Worm (Caenorhabditis elegans) whole organism, mixed stage, embryonic: Measurements from ENCODE around the gene ragc-1.

ENCODE experiments used
- M03D4.4 ChIP-seq: sonication (generic microtip); optimal IDR thresholded peaks from 2 replicates; lab custom pipeline; 2017; ENCODE audit warnings: mild to moderate bottlenecking, missing genetic modification characterization, missing compliant biosample characterization
- blmp-1 ChIP-seq: fragments of 150-350 bp; optimal IDR thresholded peaks from 2 replicates; lab custom pipeline; 2014; ENCODE audit warnings: missing biosample characterization, missing genetic modification characterization
- ceh-39 ChIP-seq: fragments of 150-350 bp; optimal IDR thresholded peaks from 2 replicates; lab custom pipeline; 2014; ENCODE audit warnings: missing biosample characterization, missing genetic modification characterization
- ceh-43 ChIP-seq: fragments of 200-800 bp; sonication (Bioruptor generic); optimal IDR thresholded peaks from 2 replicates; lab custom pipeline; 2018; ENCODE audit warnings: mild to moderate bottlenecking, missing genetic modification characterization, moderate library complexity, missing compliant biosample characterization
- ceh-83 ChIP-seq: fragments of 200-800 bp; sonication (Bioruptor generic); optimal IDR thresholded peaks from 2 replicates; lab custom pipeline; 2018; ENCODE audit warnings: mild to moderate bottlenecking, missing genetic modification characterization, missing compliant biosample characterization
- ces-1 ChIP-seq: fragments of 150-350 bp; optimal IDR thresholded peaks from 2 replicates; lab custom pipeline; 2014; ENCODE audit warnings: missing biosample characterization, missing genetic modification reagents, missing genetic modification characterization
- cnd-1 ChIP-seq: fragments of 200-800 bp; sonication (Bioruptor generic); optimal IDR thresholded peaks from 2 replicates; lab custom pipeline; 2018; ENCODE audit warnings: mild to moderate bottlenecking, missing genetic modification characterization, missing compliant biosample characterization
- drap-1 ChIP-seq: fragments of 200-800 bp; sonication (Bioruptor generic); optimal IDR thresholded peaks from 3 replicates; lab custom pipeline; 2018; ENCODE audit warnings: mild to moderate bottlenecking, missing genetic modification characterization, missing compliant biosample characterization
- elt-1 ChIP-seq: sonication (generic microtip); optimal IDR thresholded peaks from 2 replicates; lab custom pipeline; 2017; ENCODE audit warnings: missing genetic modification characterization, mild to moderate bottlenecking, missing compliant biosample characterization, antibody characterized with exemption, moderate library complexity, borderline replicate concordance; ENCODE audit not compliant: insufficient read depth
- elt-3 ChIP-seq: fragments of 150-350 bp; optimal IDR thresholded peaks from 2 replicates; lab custom pipeline; 2014; ENCODE audit warnings: missing biosample characterization, missing genetic modification characterization
- flh-1 ChIP-seq: fragments of 200-800 bp; sonication (Bioruptor generic); optimal IDR thresholded peaks from 2 replicates; lab custom pipeline; 2018; ENCODE audit warnings: mild to moderate bottlenecking, missing genetic modification characterization, moderate library complexity, missing compliant biosample characterization
- ham-2 ChIP-seq: fragments of 200-800 bp; sonication (Bioruptor generic); optimal IDR thresholded peaks from 2 replicates; lab custom pipeline; 2018; ENCODE audit warnings: mild to moderate bottlenecking, missing genetic modification characterization, missing compliant biosample characterization
- hlh-1 ChIP-seq: fragments of 150-350 bp; optimal IDR thresholded peaks from 2 replicates; lab custom pipeline; 2014; ENCODE audit warnings: missing biosample characterization, missing genetic modification reagents, missing genetic modification characterization
- lin-13 ChIP-seq: fragments of 150-350 bp; optimal IDR thresholded peaks from 2 replicates; lab custom pipeline; 2014; ENCODE audit warnings: missing biosample characterization, missing genetic modification characterization
- lin-32 ChIP-seq: fragments of 200-800 bp; sonication (Bioruptor generic); optimal IDR thresholded peaks from 2 replicates; lab custom pipeline; 2018; ENCODE audit warnings: mild to moderate bottlenecking, missing genetic modification characterization, missing compliant biosample characterization
- lsy-2 ChIP-seq: fragments of 150-350 bp; optimal IDR thresholded peaks from 2 replicates; lab custom pipeline; 2014; ENCODE audit warnings: missing biosample characterization, missing genetic modification characterization
- mab-5 ChIP-seq: fragments of 150-350 bp; optimal IDR thresholded peaks from 2 replicates; lab custom pipeline; 2014; ENCODE audit warnings: missing biosample characterization, missing genetic modification characterization
- mep-1 ChIP-seq: fragments of 150-350 bp; optimal IDR thresholded peaks from 2 replicates; lab custom pipeline; 2017; ENCODE audit warnings: missing biosample characterization, missing genetic modification reagents, missing genetic modification characterization, inconsistent platforms
- nhr-12 ChIP-seq: fragments of 150-350 bp; optimal IDR thresholded peaks from 2 replicates; lab custom pipeline; 2014; ENCODE audit warnings: missing biosample characterization, missing genetic modification characterization
- nhr-2 ChIP-seq: fragments of 150-350 bp; optimal IDR thresholded peaks from 2 replicates; lab custom pipeline; 2014; ENCODE audit warnings: missing biosample characterization, missing genetic modification characterization
- nhr-237 ChIP-seq: fragments of 150-350 bp; optimal IDR thresholded peaks from 2 replicates; lab custom pipeline; 2014; ENCODE audit warnings: missing biosample characterization, missing genetic modification characterization
- nhr-28 ChIP-seq: fragments of 150-350 bp; optimal IDR thresholded peaks from 2 replicates; lab custom pipeline; 2014; ENCODE audit warnings: missing biosample characterization, missing genetic modification characterization
- nhr-76 ChIP-seq: sonication (generic microtip); optimal IDR thresholded peaks from 2 replicates; lab custom pipeline; 2017; ENCODE audit warnings: missing biosample characterization, missing genetic modification characterization
- pha-4 ChIP-seq: fragments of 150-350 bp; optimal IDR thresholded peaks from 2 replicates; lab custom pipeline; 2018; ENCODE audit warnings: missing biosample characterization, missing genetic modification reagents, missing genetic modification characterization
- sem-2 ChIP-seq: fragments of 200-800 bp; sonication (Bioruptor generic); optimal IDR thresholded peaks from 2 replicates; lab custom pipeline; 2018; ENCODE audit warnings: mild to moderate bottlenecking, missing genetic modification characterization, missing compliant biosample characterization
- snpc-4 ChIP-seq: fragments of 150-350 bp; optimal IDR thresholded peaks from 2 replicates; lab custom pipeline; 2014; ENCODE audit warnings: missing biosample characterization, missing genetic modification characterization
- sptf-1 ChIP-seq: sonication (generic microtip); optimal IDR thresholded peaks from 2 replicates; lab custom pipeline; 2017; ENCODE audit warnings: mild to moderate bottlenecking, missing genetic modification characterization, moderate library complexity, missing compliant biosample characterization
- tbx-8 ChIP-seq: fragments of 200-800 bp; sonication (Bioruptor generic); optimal IDR thresholded peaks from 2 replicates; lab custom pipeline; 2018; ENCODE audit warnings: mild to moderate bottlenecking, missing genetic modification characterization, moderate library complexity, missing compliant biosample characterization
- unc-120 ChIP-seq: sonication (generic microtip); optimal IDR thresholded peaks from 2 replicates; lab custom pipeline; 2017; ENCODE audit warnings: missing genetic modification characterization, missing compliant biosample characterization; ENCODE audit not compliant: poor library complexity, severe bottlenecking
- unc-39 ChIP-seq: fragments of 150-350 bp; optimal IDR thresholded peaks from 2 replicates; lab custom pipeline; 2014; ENCODE audit warnings: missing biosample characterization, missing genetic modification characterization
- zip-8 ChIP-seq: fragments of 150-350 bp; optimal IDR thresholded peaks from 2 replicates; lab custom pipeline; 2014; ENCODE audit warnings: missing biosample characterization, missing genetic modification characterization
- ztf-11 ChIP-seq: fragments of 150-350 bp; optimal IDR thresholded peaks from 2 replicates; lab custom pipeline; 2014; ENCODE audit warnings: missing biosample characterization, missing genetic modification characterization

The ragc-1 gene

DNA sequence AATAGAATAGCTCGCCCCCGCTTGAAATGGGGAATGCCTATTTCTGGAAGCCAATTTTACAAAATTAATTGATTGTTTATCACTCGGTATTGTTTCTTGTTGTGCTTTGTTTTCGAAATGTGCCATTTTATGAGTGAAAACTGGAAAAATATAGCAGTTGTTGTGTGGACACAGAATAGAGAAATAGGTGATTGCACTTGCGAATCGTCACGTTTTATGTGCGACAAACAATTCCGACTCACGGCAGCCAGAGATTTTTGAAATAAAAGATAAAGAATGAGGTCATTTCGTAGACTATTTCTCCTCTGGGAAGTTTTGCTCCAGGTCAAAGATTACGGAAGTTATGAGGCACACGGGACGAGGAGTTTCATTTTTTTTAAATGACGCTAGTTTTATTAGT is 42.2 kb upstream of the ragc-1 start:
- no peak for TF ChIP-seq elt-1
- no peak for TF ChIP-seq unc-39
- peak; percentile 17 for TF ChIP-seq hlh-1 (tag; lab: Kevin White, UChicago)
- TF ChIP-seq mab-5 (tag; lab: Kevin White, UChicago) = no peak

DNA sequence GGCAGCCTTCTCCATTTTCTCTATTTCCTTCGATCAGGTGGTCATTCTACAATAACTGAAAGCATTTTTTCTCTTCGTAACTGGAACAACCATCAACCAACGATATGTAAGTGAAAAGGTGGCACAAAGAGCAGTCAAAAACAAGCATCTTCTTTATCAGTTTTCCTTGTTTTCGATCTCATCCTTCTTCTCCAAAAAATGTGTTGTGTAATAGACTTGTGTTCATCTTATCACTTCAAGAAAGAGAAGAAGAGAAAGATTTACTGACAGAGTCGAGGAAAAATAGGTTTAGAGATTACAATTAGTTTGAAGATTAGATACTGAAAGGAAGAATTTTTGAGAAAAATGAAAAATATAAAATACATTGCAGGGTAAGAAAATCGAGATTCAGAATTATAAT is 40.6 kb upstream of the ragc-1 start:
- TF ChIP-seq mab-5 (tag; lab: Kevin White, UChicago) = no peak
- no peak for TF ChIP-seq unc-120
- no peak for TF ChIP-seq nhr-237 (tag; lab: Kevin White, UChicago)
- TF ChIP-seq nhr-12 = no peak
- no peak for TF ChIP-seq zip-8 (tag; lab: Kevin White, UChicago)
- TF ChIP-seq elt-3 = no peak
- TF ChIP-seq, all 35 proteins: peak for 0

DNA sequence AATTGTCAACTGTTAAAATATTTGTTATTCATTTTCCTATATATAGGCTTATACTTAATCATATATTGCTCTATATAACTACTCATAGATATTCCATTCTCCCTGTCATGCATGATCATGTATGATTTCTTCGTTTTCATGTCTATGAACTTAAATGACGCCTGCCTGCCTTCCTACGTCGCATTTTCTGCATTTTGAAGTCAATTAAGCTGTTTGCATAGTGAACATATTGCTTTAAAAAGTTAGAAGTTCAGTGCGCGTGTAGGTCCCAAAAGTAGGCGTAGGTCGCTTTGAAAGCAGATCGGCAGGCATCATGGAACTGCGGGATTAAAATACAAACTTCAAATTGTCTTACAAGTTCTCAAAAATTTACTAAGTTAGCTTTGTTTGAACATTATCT is 40.0 kb upstream of the ragc-1 start:
- TF ChIP-seq unc-120 (no peak), pha-4 (no peak), flh-1 (GFP tag; lab: Kevin White, UChicago) (no peak), elt-1 (no peak), ceh-39 (tag; lab: Kevin White, UChicago) (no peak), lin-13 (no peak), mep-1 (no peak), M03D4.4 (tag; lab: Kevin White, UChicago) (no peak), nhr-2 (tag; lab: Kevin White, UChicago) (no peak), ces-1 (GFP tag; lab: Kevin White, UChicago) (no peak)

DNA sequence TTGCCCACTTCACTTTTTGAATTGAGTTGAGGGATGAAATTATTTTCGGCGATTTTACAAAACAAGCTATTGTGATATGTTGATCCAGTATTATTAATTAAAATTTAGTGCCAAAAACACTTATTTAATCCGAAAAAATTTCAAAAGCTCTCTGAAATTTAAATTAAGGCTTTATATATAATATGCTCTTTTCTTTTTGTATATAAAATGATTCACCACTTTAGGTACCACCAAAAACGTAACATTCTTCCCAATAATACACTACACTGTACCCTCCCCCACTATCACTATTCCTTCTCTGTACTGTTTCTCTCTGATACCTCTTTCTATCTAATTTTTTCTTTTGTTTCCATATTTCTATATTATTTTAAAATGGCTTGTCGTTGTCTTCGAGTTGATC is 39.1 kb upstream of the ragc-1 start, which contains the start of gene prx-2:
Gene prx-2, plus strand, starts transcription at position 301 of the 400 bp plus-strand sequence.
- TF ChIP-seq mep-1 (no peak), cnd-1 (tag; lab: Kevin White, UChicago) (no peak)

DNA sequence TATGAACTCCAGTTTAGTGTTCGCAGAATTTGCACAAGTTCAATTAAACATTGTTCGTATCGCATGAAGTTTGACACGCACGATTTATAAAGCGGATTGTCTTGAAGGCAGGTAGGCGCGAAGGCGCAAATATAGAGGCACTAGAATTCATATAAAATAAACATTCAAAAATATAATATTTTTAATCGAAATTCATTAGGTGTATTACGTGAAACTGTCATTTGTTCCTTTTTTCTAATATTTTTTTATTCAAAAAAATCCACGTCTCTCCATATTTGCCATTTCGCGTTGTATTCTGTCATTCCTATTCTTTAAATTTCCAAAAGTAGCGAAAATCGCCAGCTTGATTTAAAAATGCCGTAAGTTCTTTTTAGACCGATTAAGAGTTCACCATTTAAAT is 37.1 kb upstream of the ragc-1 start, which contains the start of gene ZK809.1:
Gene ZK809.1, plus strand, starts transcription at position 301 of the 400 bp plus-strand sequence.
- TF ChIP-seq tbx-8 (GFP tag; lab: Kevin White, UChicago) = no peak
- TF ChIP-seq lin-32 = no peak
- TF ChIP-seq snpc-4 = no peak
- TF ChIP-seq nhr-2 (tag; lab: Kevin White, UChicago) = no peak
- no peak for TF ChIP-seq nhr-76
- no peak for TF ChIP-seq drap-1
- TF ChIP-seq ces-1 (GFP tag; lab: Kevin White, UChicago) = no peak
- TF ChIP-seq zip-8 (tag; lab: Kevin White, UChicago) = no peak
- no peak for TF ChIP-seq sptf-1 (tag; lab: Kevin White, UChicago)
- TF ChIP-seq unc-39 = no peak
- TF ChIP-seq ceh-39 (tag; lab: Kevin White, UChicago) = no peak
- TF ChIP-seq nhr-237 (tag; lab: Kevin White, UChicago) = no peak
- no peak for TF ChIP-seq lsy-2 (tag; lab: Kevin White, UChicago)
- no peak for TF ChIP-seq unc-120
- TF ChIP-seq ceh-83 (GFP tag; lab: Kevin White, UChicago) = no peak

DNA sequence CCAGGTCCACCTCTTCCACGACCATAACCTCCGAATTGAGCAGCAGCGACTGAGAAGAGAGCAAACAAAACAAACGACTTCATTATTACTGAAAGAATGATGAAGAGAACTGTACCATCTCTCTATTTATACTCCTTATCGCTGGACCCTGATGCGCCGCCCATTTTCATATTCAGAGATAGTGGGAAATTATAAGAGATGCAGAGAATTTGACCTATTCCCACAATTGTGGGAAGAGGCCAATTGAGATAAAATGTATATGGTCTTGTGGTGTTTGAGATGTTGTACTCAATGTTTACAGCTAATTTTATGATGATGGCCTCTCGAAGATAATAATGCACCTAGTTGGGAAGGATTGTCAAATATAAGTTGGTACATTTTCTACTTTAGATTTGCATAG is 36.2 kb upstream of the ragc-1 start, which contains the start of gene ttr-50:
Gene ttr-50, minus strand, starts transcription at position 101 of the 400 bp plus-strand sequence.
- TF ChIP-seq M03D4.4 (tag; lab: Kevin White, UChicago) (no peak), ces-1 (GFP tag; lab: Kevin White, UChicago) (no peak), sptf-1 (tag; lab: Kevin White, UChicago) (no peak), elt-3 (no peak), ceh-43 (GFP tag; lab: Kevin White, UChicago) (no peak), nhr-237 (tag; lab: Kevin White, UChicago) (no peak), hlh-1 (tag; lab: Kevin White, UChicago) (no peak), blmp-1 (no peak), ztf-11 (tag; lab: Kevin White, UChicago) (no peak), zip-8 (tag; lab: Kevin White, UChicago) (no peak), ham-2 (GFP tag; lab: Kevin White, UChicago) (no peak), unc-39 (no peak), nhr-2 (tag; lab: Kevin White, UChicago) (no peak), lsy-2 (tag; lab: Kevin White, UChicago) (no peak), snpc-4 (no peak), mab-5 (tag; lab: Kevin White, UChicago) (no peak), ceh-39 (tag; lab: Kevin White, UChicago) (no peak), elt-1 (no peak), sem-2 (no peak), nhr-28 (no peak)
